Fruit fly (Drosophila melanogaster): ENCODE results near the gene Axud1.

Axud1 gene

DNA sequence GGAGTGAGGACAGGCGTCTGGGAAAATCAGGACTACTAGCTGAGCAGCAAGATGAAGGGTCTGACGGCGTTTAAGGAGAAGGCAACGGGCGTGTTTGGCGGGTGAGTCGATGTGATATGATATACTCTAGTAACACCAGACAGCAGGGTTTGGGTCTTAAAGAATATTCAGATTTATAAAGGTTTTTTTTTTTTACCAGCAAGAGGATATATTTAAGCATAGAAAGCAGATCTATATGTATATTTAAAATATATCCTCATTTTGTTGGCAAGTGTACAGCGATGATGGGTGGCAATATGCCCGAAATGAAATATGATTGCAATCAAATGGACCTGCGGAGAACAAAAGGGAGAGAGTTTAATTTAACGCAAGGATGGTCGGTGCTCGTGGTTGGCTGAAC is 37.0 kb downstream of the Axud1 start:
- no peak for TF ChIP-seq insv (optimal IDR thresholded peaks at IDR 0.05)
- no peak for TF ChIP-seq ttk (optimal IDR thresholded peaks at IDR 0.05)
- TF ChIP-seq Sin3A (optimal IDR thresholded peaks at IDR 0.05): no peak
- no peak for TF ChIP-seq h (optimal IDR thresholded peaks at IDR 0.05)
- no peak for TF ChIP-seq psq (optimal IDR thresholded peaks at IDR 0.05)
- no peak for TF ChIP-seq Myc (optimal IDR thresholded peaks at IDR 0.05)

- TF ChIP-seq ttk (optimal IDR thresholded peaks at IDR 0.05) (no peak), Myc (optimal IDR thresholded peaks at IDR 0.05) (no peak), insv (optimal IDR thresholded peaks at IDR 0.05) (no peak), h (optimal IDR thresholded peaks at IDR 0.05) (no peak), Sin3A (optimal IDR thresholded peaks at IDR 0.05) (no peak), psq (optimal IDR thresholded peaks at IDR 0.05) (no peak)
These were observed 39.5 kb downstream of the Axud1 start for dm6 chr2L:2404631-2405030.

DNA sequence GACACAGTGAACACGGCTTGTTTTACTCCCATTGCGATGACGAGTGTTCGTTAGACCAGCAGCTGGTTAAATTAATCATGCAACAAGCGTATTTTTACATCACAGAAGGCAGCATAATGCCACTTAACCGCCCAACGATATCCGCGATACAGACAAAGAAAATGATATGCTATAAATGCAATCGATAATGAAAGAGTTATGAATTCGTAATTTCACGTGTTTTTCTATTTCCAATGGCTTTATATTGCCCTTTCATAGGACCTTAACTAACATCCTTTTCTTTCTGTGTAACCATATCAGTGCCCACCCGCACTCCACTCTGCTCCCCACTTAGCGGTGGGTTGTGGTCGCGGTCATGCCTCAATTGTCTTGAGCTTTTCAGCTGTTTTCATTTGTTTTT is 47.9 kb downstream of the Axud1 start:
- TF ChIP-seq ttk (optimal IDR thresholded peaks at IDR 0.05) (no peak), insv (optimal IDR thresholded peaks at IDR 0.05) (no peak), psq (optimal IDR thresholded peaks at IDR 0.05) (no peak), Myc (optimal IDR thresholded peaks at IDR 0.05) (no peak), h (optimal IDR thresholded peaks at IDR 0.05) (no peak), Sin3A (optimal IDR thresholded peaks at IDR 0.05) (no peak)

- TF ChIP-seq Sin3A (optimal IDR thresholded peaks at IDR 0.05): no peak
- no peak for TF ChIP-seq ttk (optimal IDR thresholded peaks at IDR 0.05)
- TF ChIP-seq psq (optimal IDR thresholded peaks at IDR 0.05): no peak
- TF ChIP-seq h (optimal IDR thresholded peaks at IDR 0.05): no peak
- no peak for TF ChIP-seq insv (optimal IDR thresholded peaks at IDR 0.05)
- TF ChIP-seq Myc (optimal IDR thresholded peaks at IDR 0.05): no peak
These were observed 50.0 kb downstream of the Axud1 start, which contains the start of gene CG18641 for dm6 chr2L:2415109-2415508. Gene CG18641 (minus strand): TSS chr2L:2415322.

- TF ChIP-seq psq (optimal IDR thresholded peaks at IDR 0.05) (no peak), Sin3A (optimal IDR thresholded peaks at IDR 0.05) (no peak), ttk (optimal IDR thresholded peaks at IDR 0.05) (no peak), Myc (optimal IDR thresholded peaks at IDR 0.05) (no peak), h (optimal IDR thresholded peaks at IDR 0.05) (no peak), insv (optimal IDR thresholded peaks at IDR 0.05) (no peak)
These were observed 51.5 kb downstream of the Axud1 start, which contains the start of gene CG31948 for dm6 chr2L:2416620-2417019. Gene CG31948 (minus strand): TSS chr2L:2416720.

- TF ChIP-seq psq (optimal IDR thresholded peaks at IDR 0.05) (no peak), Myc (optimal IDR thresholded peaks at IDR 0.05) (no peak), ttk (optimal IDR thresholded peaks at IDR 0.05) (no peak), h (optimal IDR thresholded peaks at IDR 0.05) (no peak), Sin3A (optimal IDR thresholded peaks at IDR 0.05) (no peak), insv (optimal IDR thresholded peaks at IDR 0.05) (no peak)
These were observed 52.7 kb downstream of the Axud1 start, which contains the start of gene CG34448 for dm6 chr2L:2417865-2418264. Gene CG34448 (minus strand): TSS chr2L:2417965.

All from Kc167 (cell line).